Worm (Caenorhabditis elegans) whole organism, mixed stage, embryonic: ENCODE measurements around the gene C17C3.11.
"Not testable (repeated sequence)": the region's sequence is repeated elsewhere in the genome, so short reads cannot be mapped to it uniquely, and the experiment has no call there.

Experiments used
- M03D4.4 ChIP-seq: sonication (generic microtip); optimal IDR thresholded peaks from 2 replicates; lab custom pipeline; 2017; ENCODE audit warnings: mild to moderate bottlenecking, missing genetic modification characterization, missing compliant biosample characterization
- bed-3 ChIP-seq: fragments of 200-800 bp; sonication (Bioruptor generic); optimal IDR thresholded peaks from 3 replicates; lab custom pipeline; 2018; ENCODE audit warnings: mild to moderate bottlenecking, missing genetic modification characterization, moderate library complexity, missing compliant biosample characterization
- blmp-1 ChIP-seq: fragments of 150-350 bp; optimal IDR thresholded peaks from 2 replicates; lab custom pipeline; 2014; ENCODE audit warnings: missing biosample characterization, missing genetic modification characterization
- ceh-39 ChIP-seq: fragments of 150-350 bp; optimal IDR thresholded peaks from 2 replicates; lab custom pipeline; 2014; ENCODE audit warnings: missing biosample characterization, missing genetic modification characterization
- ceh-43 ChIP-seq: fragments of 200-800 bp; sonication (Bioruptor generic); optimal IDR thresholded peaks from 2 replicates; lab custom pipeline; 2018; ENCODE audit warnings: mild to moderate bottlenecking, missing genetic modification characterization, moderate library complexity, missing compliant biosample characterization
- ceh-83 ChIP-seq: fragments of 200-800 bp; sonication (Bioruptor generic); optimal IDR thresholded peaks from 2 replicates; lab custom pipeline; 2018; ENCODE audit warnings: mild to moderate bottlenecking, missing genetic modification characterization, missing compliant biosample characterization
- ces-1 ChIP-seq: fragments of 150-350 bp; optimal IDR thresholded peaks from 2 replicates; lab custom pipeline; 2014; ENCODE audit warnings: missing biosample characterization, missing genetic modification reagents, missing genetic modification characterization
- cnd-1 ChIP-seq: fragments of 200-800 bp; sonication (Bioruptor generic); optimal IDR thresholded peaks from 2 replicates; lab custom pipeline; 2018; ENCODE audit warnings: mild to moderate bottlenecking, missing genetic modification characterization, missing compliant biosample characterization
- drap-1 ChIP-seq: fragments of 200-800 bp; sonication (Bioruptor generic); optimal IDR thresholded peaks from 3 replicates; lab custom pipeline; 2018; ENCODE audit warnings: mild to moderate bottlenecking, missing genetic modification characterization, missing compliant biosample characterization
- elt-1 ChIP-seq: sonication (generic microtip); optimal IDR thresholded peaks from 2 replicates; lab custom pipeline; 2017; ENCODE audit warnings: missing genetic modification characterization, mild to moderate bottlenecking, missing compliant biosample characterization, antibody characterized with exemption, moderate library complexity, borderline replicate concordance; ENCODE audit not compliant: insufficient read depth
- elt-3 ChIP-seq: fragments of 150-350 bp; optimal IDR thresholded peaks from 2 replicates; lab custom pipeline; 2014; ENCODE audit warnings: missing biosample characterization, missing genetic modification characterization
- flh-1 ChIP-seq: fragments of 200-800 bp; sonication (Bioruptor generic); optimal IDR thresholded peaks from 2 replicates; lab custom pipeline; 2018; ENCODE audit warnings: mild to moderate bottlenecking, missing genetic modification characterization, moderate library complexity, missing compliant biosample characterization
- ham-2 ChIP-seq: fragments of 200-800 bp; sonication (Bioruptor generic); optimal IDR thresholded peaks from 2 replicates; lab custom pipeline; 2018; ENCODE audit warnings: mild to moderate bottlenecking, missing genetic modification characterization, missing compliant biosample characterization
- hlh-1 ChIP-seq: fragments of 150-350 bp; optimal IDR thresholded peaks from 2 replicates; lab custom pipeline; 2014; ENCODE audit warnings: missing biosample characterization, missing genetic modification reagents, missing genetic modification characterization
- lin-13 ChIP-seq: fragments of 150-350 bp; optimal IDR thresholded peaks from 2 replicates; lab custom pipeline; 2014; ENCODE audit warnings: missing biosample characterization, missing genetic modification characterization
- mab-5 ChIP-seq: fragments of 150-350 bp; optimal IDR thresholded peaks from 2 replicates; lab custom pipeline; 2014; ENCODE audit warnings: missing biosample characterization, missing genetic modification characterization
- mep-1 ChIP-seq: fragments of 150-350 bp; optimal IDR thresholded peaks from 2 replicates; lab custom pipeline; 2017; ENCODE audit warnings: missing biosample characterization, missing genetic modification reagents, missing genetic modification characterization, inconsistent platforms
- nhr-12 ChIP-seq: fragments of 150-350 bp; optimal IDR thresholded peaks from 2 replicates; lab custom pipeline; 2014; ENCODE audit warnings: missing biosample characterization, missing genetic modification characterization
- nhr-2 ChIP-seq: fragments of 150-350 bp; optimal IDR thresholded peaks from 2 replicates; lab custom pipeline; 2014; ENCODE audit warnings: missing biosample characterization, missing genetic modification characterization
- nhr-237 ChIP-seq: fragments of 150-350 bp; optimal IDR thresholded peaks from 2 replicates; lab custom pipeline; 2014; ENCODE audit warnings: missing biosample characterization, missing genetic modification characterization
- nhr-28 ChIP-seq: fragments of 150-350 bp; optimal IDR thresholded peaks from 2 replicates; lab custom pipeline; 2014; ENCODE audit warnings: missing biosample characterization, missing genetic modification characterization
- nhr-76 ChIP-seq: sonication (generic microtip); optimal IDR thresholded peaks from 2 replicates; lab custom pipeline; 2017; ENCODE audit warnings: missing biosample characterization, missing genetic modification characterization
- sem-2 ChIP-seq: fragments of 200-800 bp; sonication (Bioruptor generic); optimal IDR thresholded peaks from 2 replicates; lab custom pipeline; 2018; ENCODE audit warnings: mild to moderate bottlenecking, missing genetic modification characterization, missing compliant biosample characterization
- snpc-4 ChIP-seq: fragments of 150-350 bp; optimal IDR thresholded peaks from 2 replicates; lab custom pipeline; 2014; ENCODE audit warnings: missing biosample characterization, missing genetic modification characterization
- sptf-1 ChIP-seq: sonication (generic microtip); optimal IDR thresholded peaks from 2 replicates; lab custom pipeline; 2017; ENCODE audit warnings: mild to moderate bottlenecking, missing genetic modification characterization, moderate library complexity, missing compliant biosample characterization
- tbx-8 ChIP-seq: fragments of 200-800 bp; sonication (Bioruptor generic); optimal IDR thresholded peaks from 2 replicates; lab custom pipeline; 2018; ENCODE audit warnings: mild to moderate bottlenecking, missing genetic modification characterization, moderate library complexity, missing compliant biosample characterization
- unc-120 ChIP-seq: sonication (generic microtip); optimal IDR thresholded peaks from 2 replicates; lab custom pipeline; 2017; ENCODE audit warnings: missing genetic modification characterization, missing compliant biosample characterization; ENCODE audit not compliant: poor library complexity, severe bottlenecking
- unc-39 ChIP-seq: fragments of 150-350 bp; optimal IDR thresholded peaks from 2 replicates; lab custom pipeline; 2014; ENCODE audit warnings: missing biosample characterization, missing genetic modification characterization
- unc-62 ChIP-seq: fragments of 150-350 bp; optimal IDR thresholded peaks from 2 replicates; lab custom pipeline; 2014; ENCODE audit warnings: missing biosample characterization, missing genetic modification reagents, missing genetic modification characterization
- zip-8 ChIP-seq: fragments of 150-350 bp; optimal IDR thresholded peaks from 2 replicates; lab custom pipeline; 2014; ENCODE audit warnings: missing biosample characterization, missing genetic modification characterization
- ztf-11 ChIP-seq: fragments of 150-350 bp; optimal IDR thresholded peaks from 2 replicates; lab custom pipeline; 2014; ENCODE audit warnings: missing biosample characterization, missing genetic modification characterization

The C17C3.11 gene

ce11 chrII:5527841-5528240 is 9.8 kb upstream of the C17C3.11 start, which contains the start of gene ZK177.1:
Gene ZK177.1 (plus strand): TSS chrII:5528141.
- TF ChIP-seq M03D4.4 (tag; lab: Kevin White, UChicago) (no peak), lin-13 (no peak), drap-1 (GFP tag; lab: Kevin White, UChicago) (no peak), mep-1 (no peak), flh-1 (GFP tag; lab: Kevin White, UChicago) (no peak), sem-2 (GFP tag; lab: Kevin White, UChicago) (no peak), ces-1 (GFP tag; lab: Kevin White, UChicago) (no peak), nhr-12 (tag; lab: Kevin White, UChicago) (no peak), ztf-11 (tag; lab: Kevin White, UChicago) (no peak), ceh-43 (GFP tag; lab: Kevin White, UChicago) (no peak), nhr-76 (tag; lab: Kevin White, UChicago) (no peak), cnd-1 (tag; lab: Kevin White, UChicago) (no peak), elt-3 (tag; lab: Kevin White, UChicago) (no peak), ham-2 (GFP tag; lab: Kevin White, UChicago) (no peak), elt-1 (no peak), tbx-8 (GFP tag; lab: Kevin White, UChicago) (no peak)

- TF ChIP-seq ces-1 (GFP tag; lab: Kevin White, UChicago) (no peak), flh-1 (GFP tag; lab: Kevin White, UChicago) (no peak), nhr-237 (tag; lab: Kevin White, UChicago) (no peak), ceh-83 (GFP tag; lab: Kevin White, UChicago) (no peak), sem-2 (GFP tag; lab: Kevin White, UChicago) (no peak), cnd-1 (tag; lab: Kevin White, UChicago) (no peak), unc-39 (tag; lab: Kevin White, UChicago) (no peak), unc-120 (no peak), mep-1 (no peak), bed-3 (GFP tag; lab: Kevin White, UChicago) (no peak), elt-1 (no peak), blmp-1 (no peak), nhr-28 (tag; lab: Kevin White, UChicago) (no peak), ceh-39 (no peak)
Measured at ce11 chrII:5531855-5532328, 5.7 kb upstream of the C17C3.11 start, which contains the start of gene C17C3.9. Gene C17C3.9 (minus strand): TSS chrII:5532278.

- TF ChIP-seq sptf-1 (tag; lab: Kevin White, UChicago) (no peak), tbx-8 (GFP tag; lab: Kevin White, UChicago) (no peak), snpc-4 (tag; lab: Kevin White, UChicago) (no peak), unc-120 (no peak), cnd-1 (tag; lab: Kevin White, UChicago) (no peak)
Measured at ce11 chrII:5533642-5534041, 4.0 kb upstream of the C17C3.11 start, which contains the start of gene hlh-26. Gene hlh-26 (minus strand): TSS chrII:5533742.

ce11 chrII:5534939-5535338 is 2.7 kb upstream of the C17C3.11 start, which contains the start of gene hlh-25:
Gene hlh-25 (plus strand): TSS chrII:5535239.
- not testable (repeated sequence) for TF ChIP-seq zip-8, ztf-11, nhr-12 (tag; lab: Kevin White, UChicago)

- TF ChIP-seq unc-62 (GFP tag; lab: Kevin White, UChicago) (no peak), elt-1 (no peak), ham-2 (GFP tag; lab: Kevin White, UChicago) (no peak), hlh-1 (tag; lab: Kevin White, UChicago) (no peak), nhr-12 (tag; lab: Kevin White, UChicago) (no peak), nhr-76 (tag; lab: Kevin White, UChicago) (no peak), ces-1 (GFP tag; lab: Kevin White, UChicago) (no peak), zip-8 (tag; lab: Kevin White, UChicago) (no peak), sem-2 (GFP tag; lab: Kevin White, UChicago) (no peak), blmp-1 (no peak), cnd-1 (tag; lab: Kevin White, UChicago) (no peak), bed-3 (GFP tag; lab: Kevin White, UChicago) (no peak), nhr-28 (tag; lab: Kevin White, UChicago) (no peak), nhr-2 (no peak), flh-1 (GFP tag; lab: Kevin White, UChicago) (no peak), mab-5 (tag; lab: Kevin White, UChicago) (no peak), M03D4.4 (tag; lab: Kevin White, UChicago) (no peak), ceh-83 (GFP tag; lab: Kevin White, UChicago) (no peak), lin-13 (no peak), tbx-8 (GFP tag; lab: Kevin White, UChicago) (no peak)
Measured at ce11 chrII:5537078-5537477, 546 bp upstream of the C17C3.11 start.
